Fruit fly (Drosophila melanogaster): ENCODE data around the gene CG31251.

CG31251 gene

DNA sequence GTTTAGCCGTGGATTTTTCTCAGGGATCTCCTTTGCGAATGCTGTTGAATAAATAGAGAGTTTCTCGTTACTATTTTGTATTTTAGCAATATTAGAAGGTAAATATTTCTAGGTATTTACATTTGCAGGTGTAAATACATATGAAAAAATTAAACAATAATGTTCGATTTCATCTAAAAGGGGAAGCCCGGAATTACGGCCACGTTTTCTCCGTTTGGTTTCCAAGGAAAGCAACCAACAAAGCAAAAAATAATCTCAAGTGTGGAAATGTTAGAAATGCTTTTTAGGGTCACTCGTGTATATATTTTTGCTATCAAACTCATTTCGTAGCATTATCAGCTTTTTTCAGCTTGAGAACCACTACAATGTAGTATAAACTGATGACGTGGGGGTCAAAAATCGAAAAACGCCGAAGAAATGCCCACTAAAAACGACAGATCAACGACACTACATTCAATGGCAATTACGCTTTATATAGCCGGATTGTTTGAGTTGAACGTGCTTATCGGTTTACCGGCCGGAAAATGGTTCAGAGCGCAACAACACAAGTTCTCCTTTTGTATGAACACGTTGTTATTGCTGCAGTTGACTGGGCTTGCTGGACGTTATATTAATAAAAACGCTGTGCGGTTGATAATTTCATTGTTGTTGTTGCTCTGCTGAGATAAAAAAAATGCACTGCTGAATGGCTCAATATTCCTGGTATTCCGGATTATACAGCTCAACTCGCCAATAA is 6.4 kb downstream of the CG31251 start:
- no peak for TF ChIP-seq CG8159 (tag; optimal IDR thresholded peaks at IDR 0.05)
- no peak for TF ChIP-seq Ets98B (GFP tag; IDR thresholded peaks at IDR 0.05)
- no peak for TF ChIP-seq CG4496 (GFP tag; IDR thresholded peaks at IDR 0.05)
- no peak for TF ChIP-seq CG10348 (GFP tag; IDR thresholded peaks at IDR 0.05)
- no peak for TF ChIP-seq CG17806 (tag; optimal IDR thresholded peaks at IDR 0.05)
- TF ChIP-seq EcR (GFP tag; optimal IDR thresholded peaks at IDR 0.05) = peak; percentile 88

DNA sequence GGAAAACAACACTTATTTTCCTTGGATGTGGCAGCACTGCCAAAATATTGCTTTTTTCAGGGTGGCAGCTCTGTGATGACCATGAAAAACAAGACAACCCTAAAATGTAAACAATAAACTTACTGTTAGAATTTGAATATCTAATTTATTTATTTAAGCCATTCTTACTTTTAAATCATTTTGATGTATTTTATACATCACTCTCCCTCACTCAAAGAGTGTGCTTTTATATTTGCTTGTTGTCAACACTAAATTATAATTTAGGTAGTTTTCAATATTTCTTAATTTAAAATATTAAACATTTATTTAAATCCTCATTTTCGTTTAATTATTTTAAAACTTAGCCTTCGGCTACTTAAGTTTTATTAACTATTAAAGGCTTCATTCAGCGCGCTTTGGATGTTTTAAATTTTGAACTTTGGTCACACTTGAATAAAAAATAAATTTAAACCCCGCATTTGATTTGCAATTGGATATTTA is 13.8 kb downstream of the CG31251 start, which contains the start of the genes CG7523 and Mps1:
TSS of gene CG7523 (minus strand) at position 39 of the 480 bp plus-strand sequence.
TSS of gene Mps1 (plus strand) at position 415 of the 480 bp plus-strand sequence.
- TF ChIP-seq CG17806 (tag; optimal IDR thresholded peaks at IDR 0.05) (no peak), CG13204 (GFP tag; optimal IDR thresholded peaks at IDR 0.05) (no peak), Snoo (tag; optimal IDR thresholded peaks at IDR 0.05) (no peak), fd96Ca (GFP tag; IDR thresholded peaks at IDR 0.05) (no peak), CG9948 (tag; optimal IDR thresholded peaks at IDR 0.05) (no peak), Ets98B (GFP tag; IDR thresholded peaks at IDR 0.05) (no peak), CG8301 (tag; optimal IDR thresholded peaks at IDR 0.05) (no peak), CG10348 (GFP tag; IDR thresholded peaks at IDR 0.05) (no peak), CG12605 (GFP tag; IDR thresholded peaks at IDR 0.05) (no peak), Pif1A (GFP tag; optimal IDR thresholded peaks at IDR 0.05) (no peak), D1 (tag; optimal IDR thresholded peaks at IDR 0.05) (no peak), CG8159 (tag; optimal IDR thresholded peaks at IDR 0.05) (no peak)

DNA sequence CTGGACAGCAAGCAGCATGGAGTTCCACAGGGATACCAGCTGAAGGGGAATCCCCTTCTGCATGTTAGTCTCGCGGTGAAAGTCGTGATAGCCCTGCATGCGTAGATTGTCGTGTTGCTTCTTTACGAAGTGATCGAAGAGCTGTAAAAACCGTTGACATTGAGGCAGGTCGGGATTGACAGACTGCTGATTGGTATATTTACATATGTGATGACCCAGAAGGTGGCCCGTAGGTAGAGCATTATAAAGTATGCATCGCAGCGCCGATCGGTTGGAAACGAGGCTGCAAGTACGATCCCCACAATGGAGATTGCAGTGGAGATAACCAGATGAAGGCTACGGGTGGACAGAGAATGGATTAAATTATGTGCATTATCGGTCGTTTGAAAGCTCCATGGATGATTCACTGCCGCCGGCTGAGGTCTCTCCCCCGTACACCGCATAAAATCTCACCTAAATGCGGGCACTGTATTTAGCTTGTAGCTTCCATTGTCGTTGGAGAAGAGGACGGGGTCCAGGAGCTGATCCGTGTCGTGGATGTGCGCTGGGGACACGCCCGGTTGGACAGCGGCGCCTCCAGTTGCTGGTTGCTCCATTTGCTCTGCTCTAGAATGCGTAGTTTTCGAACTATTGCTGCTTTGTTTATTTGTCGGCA is 14.4 kb downstream of the CG31251 start:
- TF ChIP-seq EcR (GFP tag; optimal IDR thresholded peaks at IDR 0.05) (peak; percentile 53), Pif1A (GFP tag; optimal IDR thresholded peaks at IDR 0.05) (no peak), Ets98B (GFP tag; IDR thresholded peaks at IDR 0.05) (no peak)

DNA sequence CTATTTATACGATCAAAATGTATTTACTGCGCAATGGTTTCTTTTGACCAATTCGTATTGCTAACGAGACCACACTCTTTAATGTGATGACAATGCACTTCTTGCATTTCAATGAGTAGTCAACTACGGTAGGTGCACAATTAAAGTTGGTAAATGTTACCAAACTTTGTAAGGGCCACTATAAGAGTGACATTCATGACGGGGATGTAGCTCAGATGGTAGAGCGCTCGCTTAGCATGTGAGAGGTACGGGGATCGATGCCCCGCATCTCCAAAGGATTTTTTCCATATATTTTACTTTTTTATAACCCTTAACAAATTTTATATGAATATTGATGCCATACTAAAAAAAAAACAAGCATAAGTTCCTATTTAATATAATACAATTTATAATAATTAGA is 16.7 kb downstream of the CG31251 start:
- TF ChIP-seq CG14655 (GFP tag; optimal IDR thresholded peaks at IDR 0.05) (no peak), Ets98B (GFP tag; IDR thresholded peaks at IDR 0.05) (no peak), rn (GFP tag; IDR thresholded peaks at IDR 0.05) (no peak), CG34367 (tag; optimal IDR thresholded peaks at IDR 0.05) (no peak), CG17806 (tag; optimal IDR thresholded peaks at IDR 0.05) (no peak), EcR (GFP tag; optimal IDR thresholded peaks at IDR 0.05) (no peak)

DNA sequence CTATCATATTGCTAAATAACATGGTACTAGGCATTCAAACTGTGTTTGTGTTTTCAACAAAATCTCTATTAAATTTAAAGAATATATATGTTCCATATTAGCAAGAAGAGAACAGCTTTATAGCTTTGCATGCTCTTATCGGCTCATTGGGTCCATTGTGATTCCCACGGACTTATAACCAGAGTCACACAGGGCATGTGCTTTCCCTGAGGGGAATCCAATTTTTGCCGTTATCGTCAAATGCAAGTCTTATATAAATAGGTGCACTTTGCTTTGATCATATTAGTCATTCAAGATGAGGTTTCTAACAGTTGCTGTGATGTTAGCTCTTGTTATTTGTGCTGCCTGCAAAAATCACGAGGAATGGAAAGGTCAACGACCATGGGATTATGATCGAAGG is 17.4 kb downstream of the CG31251 start, which contains the start of gene CG45045:
TSS of gene CG45045 (plus strand) at position 294 of the 400 bp plus-strand sequence.
- TF ChIP-seq Pif1B (GFP tag; optimal IDR thresholded peaks at IDR 0.05) = no peak
- TF ChIP-seq gl (tag; optimal IDR thresholded peaks at IDR 0.05) = no peak
- no peak for TF ChIP-seq CG8159 (tag; optimal IDR thresholded peaks at IDR 0.05)
- no peak for TF ChIP-seq Ets98B (GFP tag; IDR thresholded peaks at IDR 0.05)
- no peak for TF ChIP-seq CG14655 (GFP tag; optimal IDR thresholded peaks at IDR 0.05)
- TF ChIP-seq CG34367 (tag; optimal IDR thresholded peaks at IDR 0.05) = no peak

DNA sequence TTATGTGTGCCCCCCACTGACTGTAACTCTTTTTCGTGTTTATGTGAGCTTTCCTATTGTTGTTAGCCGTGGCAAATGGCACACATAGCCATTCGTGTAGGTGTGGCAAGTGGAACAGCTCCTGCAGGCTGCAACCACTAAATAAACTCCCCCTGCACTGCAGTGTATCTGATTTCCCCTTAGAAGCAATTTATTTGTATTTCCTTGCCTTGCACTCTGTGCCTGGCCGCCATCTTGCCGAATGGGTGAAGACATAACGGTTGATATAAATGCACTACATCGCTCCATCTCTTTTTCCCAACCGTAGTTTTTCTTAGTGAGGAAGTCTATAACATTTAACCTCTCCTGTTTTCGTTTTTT is 17.9 kb downstream of the CG31251 start:
- no peak for TF ChIP-seq rn (GFP tag; IDR thresholded peaks at IDR 0.05)
- no peak for TF ChIP-seq CG13204 (GFP tag; optimal IDR thresholded peaks at IDR 0.05)
- TF ChIP-seq D1 (tag; optimal IDR thresholded peaks at IDR 0.05) = no peak
- no peak for TF ChIP-seq CG9948 (tag; optimal IDR thresholded peaks at IDR 0.05)
- TF ChIP-seq CG15710 (tag; optimal IDR thresholded peaks at IDR 0.05) = no peak
- no peak for TF ChIP-seq Ets98B (GFP tag; IDR thresholded peaks at IDR 0.05)
- TF ChIP-seq CG32121 (GFP tag; IDR thresholded peaks at IDR 0.05) = no peak
- no peak for TF ChIP-seq CG8159 (tag; optimal IDR thresholded peaks at IDR 0.05)
- TF ChIP-seq Snoo (tag; optimal IDR thresholded peaks at IDR 0.05) = no peak
- TF ChIP-seq CG12605 (GFP tag; IDR thresholded peaks at IDR 0.05) = no peak

DNA sequence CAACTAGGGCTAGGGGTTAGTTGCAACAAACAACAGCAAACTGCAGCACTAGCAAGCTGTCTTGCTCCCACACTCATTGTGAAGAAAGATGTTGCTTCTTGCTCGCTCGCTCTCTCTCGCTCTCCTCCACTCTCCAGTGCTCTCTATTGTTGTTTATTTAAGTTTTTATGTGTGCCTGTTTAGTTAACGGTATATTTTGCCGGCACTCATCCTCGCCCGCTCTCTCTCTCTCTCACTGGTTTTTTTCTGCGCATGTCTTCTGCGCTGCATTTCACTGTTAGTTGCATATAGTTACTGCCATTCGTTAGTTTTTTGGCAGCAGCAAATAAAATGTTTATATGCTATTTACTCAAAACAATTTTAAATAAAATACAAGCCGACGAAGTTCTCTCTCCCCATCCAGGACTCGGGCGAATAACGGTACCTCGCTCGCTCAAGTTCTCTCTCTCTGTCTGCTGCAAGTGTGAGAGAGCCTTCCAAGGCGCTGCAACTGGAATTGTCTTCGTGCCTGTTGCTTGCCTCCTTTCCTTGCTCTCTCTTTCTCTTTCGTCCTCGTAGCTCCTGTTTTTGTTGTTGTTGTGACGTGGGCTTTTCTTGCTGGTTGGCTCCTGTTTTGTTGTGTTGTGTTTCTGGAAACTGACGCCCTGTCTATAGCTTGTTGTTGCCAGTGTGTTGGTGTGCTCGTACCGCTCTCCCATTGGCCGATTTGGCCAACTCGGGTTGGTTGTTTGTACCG is 18.5 kb downstream of the CG31251 start:
- TF ChIP-seq CG14655 (GFP tag; optimal IDR thresholded peaks at IDR 0.05) = no peak
